Fruit fly (Drosophila melanogaster): ENCODE data around the gene eIF3f1.
A peak's percentile ranks its signal among the peaks of the same experiment; 100 is the strongest.

The eIF3f1 gene

dm6 chr3R:4713775-4714360, at the start of gene eIF3f1:
eIF3f1 (minus strand) TSS chr3R:4714182.
- TF ChIP-seq CG3032 (tag; optimal IDR thresholded peaks at IDR 0.05) (peak; percentile 11), fkh (GFP tag; optimal IDR thresholded peaks at IDR 0.05) (peak; percentile 85), CG6792 (GFP tag; optimal IDR thresholded peaks at IDR 0.05) (no peak), Eip78C (GFP tag) (no peak), CG32006 (GFP tag; optimal IDR thresholded peaks at IDR 0.05) (no peak), Lpt (GFP tag; optimal IDR thresholded peaks at IDR 0.05) (no peak), cyc (GFP tag; optimal IDR thresholded peaks at IDR 0.05) (no peak), CG6854 (GFP tag; optimal IDR thresholded peaks at IDR 0.05) (peak; percentile 25), CG8319 (GFP tag; optimal IDR thresholded peaks at IDR 0.05) (peak; percentile 98), eg (GFP tag; IDR thresholded peaks at IDR 0.05) (peak; percentile 34; the same call in 1 of the 3 replicates), esn (GFP tag; optimal IDR thresholded peaks at IDR 0.05) (peak; percentile 41)

- TF ChIP-seq eg (GFP tag; IDR thresholded peaks at IDR 0.05): 0 out of 3 replicates have a peak, but pooled peaks have one; percentile 26
- no peak for TF ChIP-seq ss (GFP tag; optimal IDR thresholded peaks at IDR 0.05)
- TF ChIP-seq svp (GFP tag): peak; percentile 43
- no peak for TF ChIP-seq CG10631 (GFP tag; optimal IDR thresholded peaks at IDR 0.05)
- TF ChIP-seq CG10669 (GFP tag; optimal IDR thresholded peaks at IDR 0.05): peak; percentile 6
- peak; percentile 27 for TF ChIP-seq CG34406 (GFP tag; optimal IDR thresholded peaks at IDR 0.05)
- TF ChIP-seq Hr39 (GFP tag; optimal IDR thresholded peaks at IDR 0.05): peak; percentile 7
- TF ChIP-seq fkh (GFP tag; optimal IDR thresholded peaks at IDR 0.05): peak; percentile 28
- no peak for TF ChIP-seq pdm3 (GFP tag; optimal IDR thresholded peaks at IDR 0.05)
- peak; percentile 57 for TF ChIP-seq vri (GFP tag; optimal IDR thresholded peaks at IDR 0.05)
- TF ChIP-seq Sox102F (GFP tag; optimal IDR thresholded peaks at IDR 0.05): peak; percentile 7
- no peak for TF ChIP-seq Ets21C (GFP tag; optimal IDR thresholded peaks at IDR 0.05)
Measured at dm6 chr3R:4761372-4761771, 47.4 kb upstream of the eIF3f1 start.

- TF ChIP-seq topi (GFP tag; optimal IDR thresholded peaks at IDR 0.05) (no peak), Sox102F (GFP tag; optimal IDR thresholded peaks at IDR 0.05) (no peak), svp (GFP tag) (no peak), CG8632 (GFP tag; optimal IDR thresholded peaks at IDR 0.05) (no peak), fd85E (GFP tag; optimal IDR thresholded peaks at IDR 0.05) (no peak), cyc (GFP tag; optimal IDR thresholded peaks at IDR 0.05) (no peak), CG31627 (GFP tag; optimal IDR thresholded peaks at IDR 0.05) (no peak), spab (GFP tag; optimal IDR thresholded peaks at IDR 0.05) (no peak)
Measured at dm6 chr3R:4749735-4750134, 35.8 kb upstream of the eIF3f1 start, which contains the start of gene atms. atms (plus strand) TSS chr3R:4750035.

dm6 chr3R:4748888-4749717, 35.1 kb upstream of the eIF3f1 start, which contains the start of gene tacc:
tacc (minus strand) TSS chr3R:4749056.
- peak; percentile 70 for TF ChIP-seq Eip78C (GFP tag)
- no peak for TF ChIP-seq CG10669 (GFP tag; optimal IDR thresholded peaks at IDR 0.05)

- TF ChIP-seq lz (GFP tag; optimal IDR thresholded peaks at IDR 0.05): no peak
- no peak for TF ChIP-seq Hr38 (GFP tag; optimal IDR thresholded peaks at IDR 0.05)
- TF ChIP-seq CG6276 (GFP tag; optimal IDR thresholded peaks at IDR 0.05): peak; percentile 8
- TF ChIP-seq Eip78C (GFP tag): peak; percentile 51
- no peak for TF ChIP-seq CG8632 (GFP tag; optimal IDR thresholded peaks at IDR 0.05)
- no peak for TF ChIP-seq OdsH (GFP tag; optimal IDR thresholded peaks at IDR 0.05)
- no peak for TF ChIP-seq achi (GFP tag; optimal IDR thresholded peaks at IDR 0.05)
- TF ChIP-seq fd59A (GFP tag; optimal IDR thresholded peaks at IDR 0.05): no peak
- TF ChIP-seq eg (GFP tag; IDR thresholded peaks at IDR 0.05): 0 out of 3 replicates have a peak, but pooled peaks have one; percentile 33
- TF ChIP-seq fd85E (GFP tag; optimal IDR thresholded peaks at IDR 0.05): no peak
- no peak for TF ChIP-seq salr (GFP tag; optimal IDR thresholded peaks at IDR 0.05)
- TF ChIP-seq CG9139 (GFP tag; optimal IDR thresholded peaks at IDR 0.05): no peak
- TF ChIP-seq CG4318 (GFP tag; optimal IDR thresholded peaks at IDR 0.05): peak; percentile 10
- no peak for TF ChIP-seq Eip93F (GFP tag; optimal IDR thresholded peaks at IDR 0.05)
- TF ChIP-seq CG7368 (GFP tag; optimal IDR thresholded peaks at IDR 0.05): no peak
- TF ChIP-seq CG31627 (GFP tag; optimal IDR thresholded peaks at IDR 0.05): no peak
- TF ChIP-seq acj6 (GFP tag; optimal IDR thresholded peaks at IDR 0.05): no peak
- no peak for TF ChIP-seq CG11294 (GFP tag; IDR thresholded peaks at IDR 0.05)
- no peak for TF ChIP-seq Smox (GFP tag; optimal IDR thresholded peaks at IDR 0.05)
- TF ChIP-seq Met (GFP tag; optimal IDR thresholded peaks at IDR 0.05): no peak
- peak; percentile 11 for TF ChIP-seq CG6808 (GFP tag; optimal IDR thresholded peaks at IDR 0.05)
- TF ChIP-seq spab (GFP tag; optimal IDR thresholded peaks at IDR 0.05): no peak
Measured at dm6 chr3R:4747292-4747691, 33.3 kb upstream of the eIF3f1 start.

Measured in whole organism, prepupa.